Fruit fly (Drosophila melanogaster): Measurements from ENCODE around the gene RPA2.
A peak's percentile ranks its signal among the peaks of the same experiment; 100 is the strongest.

RPA2 gene

dm6 chr2L:20944886-20945558, 19.1 kb upstream of the RPA2 start (continued):
- TF ChIP-seq CG1647 (GFP tag; optimal IDR thresholded peaks at IDR 0.05): no peak
- no peak for TF ChIP-seq CG18619 (GFP tag; optimal IDR thresholded peaks at IDR 0.05)
- TF ChIP-seq lilli (GFP tag; optimal IDR thresholded peaks at IDR 0.05): peak; percentile 44
- no peak for TF ChIP-seq fd102C (GFP tag; optimal IDR thresholded peaks at IDR 0.05)
- TF ChIP-seq bigmax (GFP tag; optimal IDR thresholded peaks at IDR 0.05): no peak
- peak; percentile 25 for TF ChIP-seq CG18476 (GFP tag; optimal IDR thresholded peaks at IDR 0.05)
- TF ChIP-seq chif (GFP tag; optimal IDR thresholded peaks at IDR 0.05): peak; percentile 39 to 64
- peak; percentile 10 for TF ChIP-seq gfzf (GFP tag; optimal IDR thresholded peaks at IDR 0.05)
- no peak for TF ChIP-seq exex (tag; optimal IDR thresholded peaks at IDR 0.05)
- no peak for TF ChIP-seq HmgD (GFP tag; optimal IDR thresholded peaks at IDR 0.05)
- no peak for TF ChIP-seq CG8478 (optimal IDR thresholded peaks at IDR 0.05)
- no peak; the same call in 2 of the 3 replicates for TF ChIP-seq otp (GFP tag; IDR thresholded peaks at IDR 0.05)
- TF ChIP-seq CG9215 (GFP tag; IDR thresholded peaks at IDR 0.05): no peak
- peak; percentile 11 for TF ChIP-seq CG33557 (GFP tag; optimal IDR thresholded peaks at IDR 0.05)
- TF ChIP-seq bab2 (GFP tag; optimal IDR thresholded peaks at IDR 0.05): peak; percentile 30
- peak; percentile 15 for TF ChIP-seq Fer3 (tag; optimal IDR thresholded peaks at IDR 0.05)
- peak; percentile 11 for TF ChIP-seq btn (GFP tag; optimal IDR thresholded peaks at IDR 0.05)
- TF ChIP-seq CG31365 (tag; optimal IDR thresholded peaks at IDR 0.05): no peak
- TF ChIP-seq E2f1 (GFP tag; IDR thresholded peaks at IDR 0.05): no peak
- TF ChIP-seq yki (optimal IDR thresholded peaks at IDR 0.05): no peak
- TF ChIP-seq CG18011 (GFP tag; optimal IDR thresholded peaks at IDR 0.05): no peak
- no peak for TF ChIP-seq Gug (GFP tag; IDR thresholded peaks at IDR 0.05)
- no peak for TF ChIP-seq CG3163 (GFP tag; optimal IDR thresholded peaks at IDR 0.05)
- no peak for TF ChIP-seq CG15073 (GFP tag; optimal IDR thresholded peaks at IDR 0.05)
- TF ChIP-seq chinmo (GFP tag; IDR thresholded peaks at IDR 0.05; ENCODE audit: partially characterized antibody): no peak
- TF ChIP-seq CG7372 (GFP tag; IDR thresholded peaks at IDR 0.05): no peak
- no peak for TF ChIP-seq CG3995 (GFP tag; optimal IDR thresholded peaks at IDR 0.05)
- TF ChIP-seq Sin3A (optimal IDR thresholded peaks at IDR 0.05): no peak
- no peak for TF ChIP-seq D19B (GFP tag; optimal IDR thresholded peaks at IDR 0.05)
- no peak for TF ChIP-seq amos (GFP tag; IDR thresholded peaks at IDR 0.05; ENCODE audit: partially characterized antibody)
- no peak for TF ChIP-seq ERR (GFP tag; optimal IDR thresholded peaks at IDR 0.05)
- 0 out of 2 replicates have a peak, but pooled peaks have one; percentile 7 for TF ChIP-seq peb (GFP tag; IDR thresholded peaks at IDR 0.05)
- TF ChIP-seq CG9817 (tag; optimal IDR thresholded peaks at IDR 0.05): peak; percentile 42
- TF ChIP-seq CG4707 (GFP tag; optimal IDR thresholded peaks at IDR 0.05): no peak
- peak; percentile 12 for TF ChIP-seq CG12659 (GFP tag; optimal IDR thresholded peaks at IDR 0.05)
- no peak for TF ChIP-seq CG11695 (GFP tag; IDR thresholded peaks at IDR 0.05)
- TF ChIP-seq tup (GFP tag; optimal IDR thresholded peaks at IDR 0.05): peak; percentile 12
- no peak for TF ChIP-seq sug (tag; optimal IDR thresholded peaks at IDR 0.05)
- peak; percentile 6 for TF ChIP-seq Myb (GFP tag; optimal IDR thresholded peaks at IDR 0.05)
- peak; percentile 58 for TF ChIP-seq az2 (GFP tag; optimal IDR thresholded peaks at IDR 0.05)
- TF ChIP-seq CG6654 (GFP tag; optimal IDR thresholded peaks at IDR 0.05): peak; percentile 16
- TF ChIP-seq BEAF-32 (GFP tag; optimal IDR thresholded peaks at IDR 0.05): no peak
- peak; percentile 81 for TF ChIP-seq CG1603 (tag; optimal IDR thresholded peaks at IDR 0.05)
- TF ChIP-seq onecut (GFP tag; IDR thresholded peaks at IDR 0.05): no peak
- TF ChIP-seq klu (GFP tag; IDR thresholded peaks at IDR 0.05): 0 out of 2 replicates have a peak, but pooled peaks have one; percentile 12
- no peak for TF ChIP-seq z (GFP tag; IDR thresholded peaks at IDR 0.05)
- TF ChIP-seq CG15011 (GFP tag; optimal IDR thresholded peaks at IDR 0.05): no peak
- peak; percentile 70 for TF ChIP-seq gem (tag; optimal IDR thresholded peaks at IDR 0.05)
- TF ChIP-seq CG14860 (GFP tag; IDR thresholded peaks at IDR 0.05; ENCODE audit: partially characterized antibody): no peak
- peak; percentile 12 for TF ChIP-seq CG12236 (GFP tag; optimal IDR thresholded peaks at IDR 0.05)
- peak; percentile 39 for TF ChIP-seq D19A (tag; optimal IDR thresholded peaks at IDR 0.05)
